Fruit fly (Drosophila melanogaster) whole organism, adult: ENCODE results near the gene tj.

Experiments used
- CG12768 ChIP-seq: fragments of 200-800 bp; sonication (Bioruptor generic); optimal IDR thresholded peaks from 2 replicates; lab custom pipeline; 2017; ENCODE audit warnings: missing biosample characterization, missing genetic modification characterization, mild to moderate bottlenecking, moderate library complexity, missing genetic modification reagents
- CG14711 ChIP-seq: fragments of 200-800 bp; sonication (Bioruptor generic); optimal IDR thresholded peaks from 2 replicates; lab custom pipeline; 2018; ENCODE audit warnings: missing biosample characterization, mild to moderate bottlenecking, missing genetic modification characterization, moderate library complexity
- CG33017 ChIP-seq: fragments of 200-800 bp; sonication (Bioruptor generic); optimal IDR thresholded peaks from 2 replicates; lab custom pipeline; 2018; ENCODE audit warnings: missing biosample characterization, mild to moderate bottlenecking, missing genetic modification characterization, moderate library complexity
- CG5204 ChIP-seq: fragments of 200-800 bp; sonication (Bioruptor generic); optimal IDR thresholded peaks from 2 replicates; lab custom pipeline; 2016; ENCODE audit warnings: missing biosample characterization, missing genetic modification characterization
- CG7101 ChIP-seq: fragments of 200-800 bp; sonication (Bioruptor generic); optimal IDR thresholded peaks from 2 replicates; lab custom pipeline; 2018; ENCODE audit warnings: missing biosample characterization, mild to moderate bottlenecking, missing genetic modification characterization, moderate library complexity
- Crg-1 ChIP-seq: fragments of 200-800 bp; sonication (Bioruptor generic); optimal IDR thresholded peaks from 2 replicates; lab custom pipeline; 2016; ENCODE audit warnings: missing biosample characterization, missing genetic modification characterization
- kay ChIP-seq: fragments of 200-800 bp; sonication (Bioruptor generic); peaks from one replicate; lab custom pipeline; 2016; ENCODE audit warnings: missing biosample characterization, missing genetic modification characterization, borderline replicate concordance
- ovo ChIP-seq: fragments of 200-800 bp; sonication (Bioruptor generic); optimal IDR thresholded peaks from 2 replicates; lab custom pipeline; 2016; ENCODE audit warnings: missing biosample characterization, missing genetic modification characterization

dm6 chr2L:19418017-19418416 is 46.0 kb upstream of the tj start, which contains the start of gene lectin-37Da:
- TF ChIP-seq CG12768 (GFP tag; lab: Kevin White, UChicago) = no peak
- no peak for TF ChIP-seq Crg-1 (GFP tag; lab: Kevin White, UChicago)
- TF ChIP-seq CG33017 (tag; lab: Kevin White, UChicago) = no peak
- no peak for TF ChIP-seq ovo (GFP tag; lab: Kevin White, UChicago)
- no peak for TF ChIP-seq kay (GFP tag; lab: Kevin White, UChicago)
- no peak for TF ChIP-seq CG7101 (tag; lab: Kevin White, UChicago)
- no peak for TF ChIP-seq CG5204 (GFP tag; lab: Kevin White, UChicago)
- no peak for TF ChIP-seq CG14711
